Worm (Caenorhabditis elegans): Measurements from ENCODE around the gene dpf-1.

DNA sequence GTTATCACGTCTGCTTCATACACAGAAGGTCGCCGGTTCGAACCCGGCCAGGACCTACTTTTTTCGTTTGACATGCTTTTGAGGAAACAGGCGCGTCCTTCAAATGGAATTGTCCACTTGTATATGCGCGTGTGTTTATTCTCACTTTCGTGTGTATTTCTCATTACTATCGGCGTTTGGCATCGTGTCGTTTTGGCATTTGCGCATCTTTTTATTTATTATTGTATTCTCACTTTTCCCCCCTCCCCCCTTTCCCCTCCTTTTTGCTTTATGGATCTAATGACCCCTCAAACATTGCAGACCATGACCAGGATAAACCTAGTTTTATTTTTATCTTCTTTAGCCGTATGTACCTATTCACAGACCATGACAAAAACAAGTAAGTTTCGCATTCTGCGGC is 46.3 kb downstream of the dpf-1 start, which contains the start of gene F21A3.3:
- TF ChIP-seq flh-1 (GFP tag; optimal IDR thresholded peaks at IDR 0.05), result no peak
- TF ChIP-seq mab-5 (tag; optimal IDR thresholded peaks at IDR 0.05), result no peak
- no peak for TF ChIP-seq ztf-11 (tag; optimal IDR thresholded peaks at IDR 0.05)
- no peak for TF ChIP-seq nhr-237 (tag; optimal IDR thresholded peaks at IDR 0.05)
- TF ChIP-seq nhr-12 (tag; optimal IDR thresholded peaks at IDR 0.05), result no peak
- no peak for TF ChIP-seq elt-3 (tag; optimal IDR thresholded peaks at IDR 0.05)
